Worm (Caenorhabditis elegans) whole organism, young adult: Measurements from ENCODE around the gene F10A3.17.

ENCODE experiments used
- nfya-1 ChIP-seq: sonication (generic microtip); optimal IDR thresholded peaks from 2 replicates; lab custom pipeline; 2017; ENCODE audit warnings: antibody characterized with exemption, missing compliant biosample characterization, missing genetic modification characterization, borderline replicate concordance; ENCODE audit not compliant: insufficient read depth
- sptf-2 ChIP-seq: fragments of 200-800 bp; sonication (Bioruptor generic); optimal IDR thresholded peaks from 2 replicates; lab custom pipeline; 2018; ENCODE audit warnings: mild to moderate bottlenecking, missing genetic modification characterization, missing compliant biosample characterization

DNA sequence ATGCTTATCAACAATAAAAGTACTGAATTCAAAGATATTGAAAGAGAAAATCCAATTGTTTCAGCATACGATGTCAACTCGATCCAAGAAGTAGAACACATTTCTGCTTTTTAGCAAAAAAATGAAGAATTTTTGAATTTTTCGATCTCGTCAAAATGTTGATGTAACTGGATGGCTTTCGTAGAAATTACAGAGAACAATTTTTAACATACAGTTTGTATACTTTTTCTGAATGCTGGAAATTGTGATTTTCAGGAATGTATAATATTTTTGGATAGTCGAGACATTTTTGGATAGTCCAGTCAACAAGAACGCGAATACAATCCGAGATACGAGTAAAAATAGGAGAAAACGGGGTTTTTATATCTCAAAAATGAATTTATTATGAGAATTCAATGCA, 40.9 kb downstream of the F10A3.17 start, which contains the start of gene str-103:
- TF ChIP-seq sptf-2 (no peak), nfya-1 (no peak)
